Fruit fly (Drosophila melanogaster) whole organism, embryonic: ENCODE data around the gene CG13144.

ENCODE experiments used
- Antp ChIP-seq: fragments of 200-800 bp; sonication (Bioruptor generic); optimal IDR thresholded peaks from 3 replicates; lab custom pipeline; 2016; ENCODE audit warnings: missing biosample characterization, missing genetic modification characterization
- Atf3 ChIP-seq: fragments of 200-800 bp; sonication (Bioruptor generic); optimal IDR thresholded peaks from 3 replicates; lab custom pipeline; 2016; ENCODE audit warnings: missing biosample characterization, missing genetic modification characterization
- B-H1 ChIP-seq: fragments of 200-800 bp; sonication (Bioruptor generic); IDR thresholded peaks from 3 replicates; pipeline ENCODE4 v1.3.6; 2022; ENCODE audit warnings: missing biosample characterization, missing genetic modification characterization
- CG10147 ChIP-seq: fragments of 200-800 bp; sonication (Bioruptor generic); optimal IDR thresholded peaks from 2 replicates; lab custom pipeline; 2019; ENCODE audit warnings: missing biosample characterization, mild to moderate bottlenecking, missing genetic modification characterization, moderate library complexity
- CG10209 ChIP-seq: fragments of 200-800 bp; sonication (Bioruptor generic); optimal IDR thresholded peaks from 3 replicates; lab custom pipeline; 2017; ENCODE audit warnings: missing biosample characterization, mild to moderate bottlenecking, missing genetic modification characterization, missing genetic modification reagents
- CG10959 ChIP-seq: fragments of 200-800 bp; sonication (Bioruptor generic); IDR thresholded peaks from 2 replicates; pipeline ENCODE4 v1.3.6; 2022; ENCODE audit warnings: missing biosample characterization, missing genetic modification characterization
- CG14860 ChIP-seq: fragments of 200-800 bp; sonication (Bioruptor generic); IDR thresholded peaks from 3 replicates; pipeline ENCODE4 v1.3.6; 2022; ENCODE audit warnings: missing biosample characterization, missing genetic modification characterization; ENCODE audit not compliant: partially characterized antibody
- CG1602 ChIP-seq: fragments of 200-800 bp; sonication (Bioruptor generic); optimal IDR thresholded peaks from 3 replicates; lab custom pipeline; 2016; ENCODE audit warnings: missing biosample characterization, missing genetic modification characterization
- CG17802 ChIP-seq: fragments of 200-800 bp; sonication (Bioruptor generic); optimal IDR thresholded peaks from 2 replicates; lab custom pipeline; 2018; ENCODE audit warnings: missing biosample characterization, mild to moderate bottlenecking, missing genetic modification characterization, moderate library complexity
- CG1832 ChIP-seq: fragments of 200-800 bp; sonication (Bioruptor generic); optimal IDR thresholded peaks from 2 replicates; lab custom pipeline; 2017; ENCODE audit warnings: missing biosample characterization, mild to moderate bottlenecking, missing genetic modification characterization, inconsistent platforms
- CG2889 ChIP-seq: fragments of 200-800 bp; sonication (Bioruptor generic); IDR thresholded peaks from 3 replicates; pipeline ENCODE4 v1.3.6; 2022; ENCODE audit warnings: missing biosample characterization, missing genetic modification characterization
- CG5953 ChIP-seq: fragments of 200-800 bp; sonication (Bioruptor generic); IDR thresholded peaks from 2 replicates; pipeline ENCODE4 v1.3.6; 2022; ENCODE audit warnings: missing biosample characterization, missing genetic modification characterization
- CG6254 ChIP-seq: fragments of 200-800 bp; sonication (Bioruptor generic); optimal IDR thresholded peaks from 3 replicates; lab custom pipeline; 2017; ENCODE audit warnings: mild to moderate bottlenecking, missing biosample characterization, missing genetic modification reagents, missing genetic modification characterization
- CG6813 ChIP-seq: fragments of 200-800 bp; sonication (Bioruptor generic); optimal IDR thresholded peaks from 2 replicates; lab custom pipeline; 2017; ENCODE audit warnings: missing biosample characterization, missing genetic modification characterization, mild to moderate bottlenecking, moderate library complexity, missing genetic modification reagents
- CG8388 ChIP-seq: fragments of 200-800 bp; sonication (Bioruptor generic); optimal IDR thresholded peaks from 2 replicates; lab custom pipeline; 2019; ENCODE audit warnings: missing biosample characterization, mild to moderate bottlenecking, missing genetic modification characterization, moderate library complexity
- CG8765 ChIP-seq: fragments of 200-800 bp; sonication (Bioruptor generic); IDR thresholded peaks from 2 replicates; pipeline ENCODE4 v1.3.6; 2022; ENCODE audit warnings: missing biosample characterization, missing genetic modification characterization
- CG9817 ChIP-seq: fragments of 200-800 bp; sonication (Bioruptor generic); optimal IDR thresholded peaks from 2 replicates; lab custom pipeline; 2018; ENCODE audit warnings: missing biosample characterization, mild to moderate bottlenecking, missing genetic modification characterization, moderate library complexity
- Dll ChIP-seq: fragments of 200-800 bp; sonication (Bioruptor generic); IDR thresholded peaks from 4 replicates; pipeline ENCODE4 v1.3.6; 2022; ENCODE audit warnings: missing biosample characterization, missing genetic modification characterization; ENCODE audit not compliant: partially characterized antibody
- Doc3 ChIP-seq: fragments of 200-800 bp; sonication (Bioruptor generic); IDR thresholded peaks from 3 replicates; pipeline ENCODE4 v1.3.6; 2022; ENCODE audit warnings: missing biosample characterization, missing genetic modification characterization; ENCODE audit not compliant: partially characterized antibody
- Dp ChIP-seq: fragments of 200-800 bp; sonication (Bioruptor generic); optimal IDR thresholded peaks from 2 replicates; lab custom pipeline; 2018; ENCODE audit warnings: missing biosample characterization, mild to moderate bottlenecking, missing genetic modification characterization, moderate library complexity
- Elba2 ChIP-seq: fragments of 200-800 bp; sonication (Bioruptor generic); optimal IDR thresholded peaks from 3 replicates; lab custom pipeline; 2016; ENCODE audit warnings: missing biosample characterization, missing genetic modification characterization
- Gug ChIP-seq: fragments of 200-800 bp; sonication (Bioruptor generic); IDR thresholded peaks from 4 replicates; pipeline ENCODE4 v1.3.6; 2022; ENCODE audit warnings: missing biosample characterization, missing genetic modification characterization
- NC2α ChIP-seq: fragments of 200-800 bp; sonication (Bioruptor generic); optimal IDR thresholded peaks from 2 replicates; lab custom pipeline; 2016; ENCODE audit warnings: missing biosample characterization, missing genetic modification characterization
- Nf-YA ChIP-seq: fragments of 200-800 bp; sonication (Bioruptor generic); IDR thresholded peaks from 2 replicates; pipeline ENCODE4 v1.3.6; 2022; ENCODE audit warnings: missing biosample characterization, missing genetic modification characterization
- Pdp1 ChIP-seq, 2 experiments: fragments of 200-800 bp; sonication (Bioruptor generic); optimal IDR thresholded peaks; 3 replicates each; lab custom pipeline; 2016; ENCODE audit warnings: missing biosample characterization in 2 of 2, missing genetic modification characterization in 2 of 2, mild to moderate bottlenecking in 1 of 2, moderate library complexity in 1 of 2
- Rfx ChIP-seq: fragments of 200-800 bp; sonication (Bioruptor generic); IDR thresholded peaks from 2 replicates; pipeline ENCODE4 v1.3.6; 2022; ENCODE audit warnings: missing biosample characterization, missing genetic modification characterization
- Scr ChIP-seq: fragments of 200-800 bp; sonication (Bioruptor generic); IDR thresholded peaks from 2 replicates; pipeline ENCODE4 v1.3.6; 2022; ENCODE audit warnings: missing biosample characterization, missing genetic modification characterization; ENCODE audit not compliant: partially characterized antibody
- Ssrp ChIP-seq: fragments of 200-800 bp; sonication (Bioruptor generic); optimal IDR thresholded peaks from 2 replicates; lab custom pipeline; 2018; ENCODE audit warnings: missing biosample characterization, mild to moderate bottlenecking, missing genetic modification characterization, moderate library complexity
- Taf1 ChIP-seq: fragments of 200-800 bp; sonication (Bioruptor generic); IDR thresholded peaks from 2 replicates; pipeline ENCODE4 v1.3.6; 2022; ENCODE audit warnings: missing biosample characterization, missing genetic modification characterization
- az2 ChIP-seq: fragments of 200-800 bp; sonication (Bioruptor generic); optimal IDR thresholded peaks from 3 replicates; lab custom pipeline; 2016; ENCODE audit warnings: missing biosample characterization, missing genetic modification characterization
- bsh ChIP-seq, 2 experiments: fragments of 200-800 bp; sonication (Bioruptor generic); optimal IDR thresholded peaks; 2 replicates each; lab custom pipeline; 2017 to 2018; ENCODE audit warnings: mild to moderate bottlenecking in 2 of 2, missing biosample characterization in 2 of 2, missing genetic modification characterization in 2 of 2, moderate library complexity in 1 of 2
- cas ChIP-seq: fragments of 200-800 bp; sonication (Bioruptor generic); IDR thresholded peaks from 2 replicates; pipeline ENCODE4 v1.3.6; 2022; ENCODE audit warnings: missing biosample characterization, missing genetic modification characterization
- emc ChIP-seq: fragments of 200-800 bp; sonication (Bioruptor generic); optimal IDR thresholded peaks from 2 replicates; lab custom pipeline; 2016; ENCODE audit warnings: missing biosample characterization, missing genetic modification characterization
- en ChIP-seq: fragments of 200-800 bp; sonication (Bioruptor generic); optimal IDR thresholded peaks from 2 replicates; lab custom pipeline; 2016; ENCODE audit warnings: missing biosample characterization, missing genetic modification characterization
- exex ChIP-seq: fragments of 200-800 bp; sonication (Bioruptor generic); optimal IDR thresholded peaks from 4 replicates; lab custom pipeline; 2018; ENCODE audit warnings: missing biosample characterization, mild to moderate bottlenecking, missing genetic modification characterization, moderate library complexity
- gcm2 ChIP-seq: fragments of 200-800 bp; sonication (Bioruptor generic); optimal IDR thresholded peaks from 2 replicates; lab custom pipeline; 2016; ENCODE audit warnings: missing biosample characterization, missing genetic modification characterization
- jigr1 ChIP-seq: fragments of 200-800 bp; sonication (Bioruptor generic); IDR thresholded peaks from 3 replicates; pipeline ENCODE4 v1.3.6; 2022; ENCODE audit warnings: missing biosample characterization, missing genetic modification characterization
- kay ChIP-seq: fragments of 200-800 bp; sonication (Bioruptor generic); optimal IDR thresholded peaks from 2 replicates; lab custom pipeline; 2016; ENCODE audit warnings: missing biosample characterization, missing genetic modification characterization
- klu ChIP-seq: fragments of 200-800 bp; sonication (Bioruptor generic); IDR thresholded peaks from 2 replicates; pipeline ENCODE4 v1.3.6; 2022; ENCODE audit warnings: missing biosample characterization, missing genetic modification characterization
- knrl ChIP-seq: fragments of 200-800 bp; sonication (Bioruptor generic); IDR thresholded peaks from 3 replicates; pipeline ENCODE4 v1.3.6; 2022; ENCODE audit warnings: missing biosample characterization, missing genetic modification characterization; ENCODE audit not compliant: partially characterized antibody
- maf-S ChIP-seq: fragments of 200-800 bp; sonication (Bioruptor generic); optimal IDR thresholded peaks from 2 replicates; lab custom pipeline; 2016; ENCODE audit warnings: missing biosample characterization, missing genetic modification characterization
- otp ChIP-seq: fragments of 200-800 bp; sonication (Bioruptor generic); IDR thresholded peaks from 3 replicates; pipeline ENCODE4, ENCODE4 v1.3.6; 2022; ENCODE audit warnings: missing biosample characterization, missing genetic modification characterization
- prd ChIP-seq, 3 experiments: fragments of >200 bp in 2 of 3; fragments of 200-800 bp in 1 of 3; sonication (Bioruptor generic) in 1 of 3; optimal IDR thresholded peaks in 2 of 3; IDR thresholded peaks in 1 of 3; 2 replicates in 2 of 3; 3 replicates in 1 of 3; pipeline versions ENCODE4 v1.3.6 to Lab custom; 2017 to 2022; ENCODE audit warnings: missing biosample characterization in 1 of 3, missing genetic modification characterization in 1 of 3
- shn ChIP-seq: fragments of 200-800 bp; sonication (Bioruptor generic); optimal IDR thresholded peaks from 3 replicates; lab custom pipeline; 2016; ENCODE audit warnings: missing biosample characterization, missing genetic modification characterization
- slou ChIP-seq: fragments of 200-800 bp; sonication (Bioruptor generic); optimal IDR thresholded peaks from 3 replicates; lab custom pipeline; 2016; ENCODE audit warnings: missing biosample characterization, missing genetic modification characterization
- so ChIP-seq: fragments of 200-800 bp; sonication (Bioruptor generic); IDR thresholded peaks from 3 replicates; pipeline ENCODE4 v1.3.6; 2022; ENCODE audit warnings: missing biosample characterization, missing genetic modification characterization
- wdn ChIP-seq: fragments of 200-800 bp; sonication (Bioruptor generic); IDR thresholded peaks from 2 replicates; pipeline ENCODE4 v1.3.6; 2022; ENCODE audit warnings: missing biosample characterization, missing genetic modification characterization
- z ChIP-seq: fragments of 200-800 bp; sonication (Bioruptor generic); IDR thresholded peaks from 3 replicates; pipeline ENCODE4 v1.3.6; 2022; ENCODE audit warnings: missing biosample characterization, missing genetic modification characterization
- zen ChIP-seq: fragments of 200-800 bp; sonication (Bioruptor generic); optimal IDR thresholded peaks from 3 replicates; lab custom pipeline; 2018; ENCODE audit warnings: missing biosample characterization, mild to moderate bottlenecking, missing genetic modification characterization, moderate library complexity
- zf30C ChIP-seq: fragments of 200-800 bp; sonication (Bioruptor generic); optimal IDR thresholded peaks from 3 replicates; lab custom pipeline; 2018; ENCODE audit warnings: missing biosample characterization, mild to moderate bottlenecking, missing genetic modification characterization

CG13144 gene

DNA sequence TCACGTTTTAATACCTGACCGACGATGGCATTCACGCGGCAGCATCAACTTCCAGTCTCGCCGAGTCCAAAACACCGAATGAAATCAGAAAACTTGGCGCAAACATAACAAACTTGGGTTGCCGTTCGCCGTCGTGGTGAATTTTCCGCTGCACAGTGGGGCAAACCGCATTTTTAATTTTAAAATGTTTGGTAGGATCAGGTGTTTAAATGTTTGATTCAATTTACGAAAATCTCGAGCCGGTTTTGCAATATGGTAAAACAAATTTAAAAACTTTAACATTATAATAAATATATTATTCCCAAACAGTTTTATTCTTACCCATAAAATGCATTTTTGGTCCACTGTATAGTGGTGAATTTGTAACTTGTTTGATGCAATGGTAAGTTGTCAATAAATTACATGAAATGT is 17.0 kb downstream of the CG13144 start, which contains the start of gene RluA-1 (continued):
- TF ChIP-seq en (GFP tag; lab: Kevin White, UChicago): peak; percentile 89
- TF ChIP-seq Pdp1 (GFP tag; optimal IDR thresholded peaks at IDR 0.05; lab: Kevin White, UChicago): peak; percentile 95 to 96
- peak; percentile 99 for TF ChIP-seq CG1602 (GFP tag; lab: Kevin White, UChicago)
- peak; percentile 91 for TF ChIP-seq CG10959 (GFP tag; lab: Robert Waterston, UW)
- TF ChIP-seq Dp (GFP tag; lab: Kevin White, UChicago): peak; percentile 50
- peak; percentile 86 for TF ChIP-seq kay (GFP tag; lab: Kevin White, UChicago)
- peak; percentile 100 for TF ChIP-seq zen
- TF ChIP-seq az2 (GFP tag; lab: Kevin White, UChicago): peak; percentile 100
- peak; percentile 87 for TF ChIP-seq maf-S (GFP tag; lab: Kevin White, UChicago)
- TF ChIP-seq Nf-YA (GFP tag; lab: Robert Waterston, UW): peak; percentile 75
- TF ChIP-seq CG17802 (tag; lab: Kevin White, UChicago): peak; percentile 94
- TF ChIP-seq zf30C: peak; percentile 38
- TF ChIP-seq gcm2 (GFP tag; lab: Kevin White, UChicago): peak; percentile 98
- peak; percentile 98 for TF ChIP-seq CG6254
- TF ChIP-seq Antp (GFP tag; lab: Kevin White, UChicago): peak; percentile 88
- peak; percentile 95 for TF ChIP-seq slou (GFP tag; lab: Kevin White, UChicago)
- TF ChIP-seq prd (optimal IDR thresholded peaks at IDR 0.05; lab: Kevin White, UChicago): no peak
- TF ChIP-seq prd (GFP tag; IDR thresholded peaks at IDR 0.05; lab: Robert Waterston, UW): peak; percentile 99
- TF ChIP-seq Dll (GFP tag; lab: Robert Waterston, UW): peak; percentile 61; the same call in 3 of the 4 replicates
- peak; percentile 98 for TF ChIP-seq CG10147 (GFP tag; lab: Kevin White, UChicago)
- TF ChIP-seq jigr1 (GFP tag; lab: Robert Waterston, UW): peak; percentile 94
- TF ChIP-seq CG1832: no peak
- peak; percentile 97 for TF ChIP-seq so
- TF ChIP-seq cas: peak; percentile 94
- peak; percentile 84 for TF ChIP-seq shn (GFP tag; lab: Kevin White, UChicago)
- peak; percentile 96 for TF ChIP-seq CG5953 (GFP tag; lab: Robert Waterston, UW)
- TF ChIP-seq Rfx: peak; percentile 99
- peak; percentile 98 for TF ChIP-seq CG2889 (GFP tag; lab: Robert Waterston, UW)
- TF ChIP-seq Atf3 (GFP tag; lab: Kevin White, UChicago): peak; percentile 92
- TF ChIP-seq B-H1 (GFP tag; lab: Robert Waterston, UW): peak; percentile 99
- peak; percentile 99 for TF ChIP-seq CG8388 (GFP tag; lab: Kevin White, UChicago)
- peak; percentile 86 for TF ChIP-seq z (GFP tag; lab: Robert Waterston, UW)
- TF ChIP-seq Gug: peak; percentile 98
- TF ChIP-seq CG9817 (tag; lab: Kevin White, UChicago): peak; percentile 99
- TF ChIP-seq bsh (GFP tag; optimal IDR thresholded peaks at IDR 0.05; lab: Kevin White, UChicago): peak; percentile 94 to 100
- peak; percentile 53 for TF ChIP-seq Scr (GFP tag; lab: Robert Waterston, UW)
- TF ChIP-seq CG14860 (GFP tag; lab: Robert Waterston, UW): peak; percentile 75
- peak; percentile 56; the same call in 2 of the 3 replicates for TF ChIP-seq Doc3 (GFP tag; lab: Robert Waterston, UW)
- peak; percentile 99 for TF ChIP-seq otp (GFP tag; lab: Robert Waterston, UW)
- TF ChIP-seq NC2α: peak; percentile 90
- TF ChIP-seq exex (tag; lab: Kevin White, UChicago): peak; percentile 92
- TF ChIP-seq CG6813 (GFP tag; lab: Kevin White, UChicago): peak; percentile 99
- peak; percentile 98 for TF ChIP-seq CG8765 (GFP tag; lab: Robert Waterston, UW)
- TF ChIP-seq CG10209 (GFP tag; lab: Kevin White, UChicago): peak; percentile 99
- TF ChIP-seq Elba2 (GFP tag; lab: Kevin White, UChicago): peak; percentile 94
- TF ChIP-seq Ssrp (tag; lab: Kevin White, UChicago): peak; percentile 100
- peak; percentile 71 for TF ChIP-seq knrl (GFP tag; lab: Robert Waterston, UW)
- TF ChIP-seq wdn (GFP tag; lab: Robert Waterston, UW): peak; percentile 99
- TF ChIP-seq klu (GFP tag; lab: Robert Waterston, UW): peak; percentile 98
- peak; percentile 79 for TF ChIP-seq emc
- peak; percentile 93 for TF ChIP-seq Taf1
